Fruit fly (Drosophila melanogaster): Measurements from ENCODE around the gene CG14106.

DNA sequence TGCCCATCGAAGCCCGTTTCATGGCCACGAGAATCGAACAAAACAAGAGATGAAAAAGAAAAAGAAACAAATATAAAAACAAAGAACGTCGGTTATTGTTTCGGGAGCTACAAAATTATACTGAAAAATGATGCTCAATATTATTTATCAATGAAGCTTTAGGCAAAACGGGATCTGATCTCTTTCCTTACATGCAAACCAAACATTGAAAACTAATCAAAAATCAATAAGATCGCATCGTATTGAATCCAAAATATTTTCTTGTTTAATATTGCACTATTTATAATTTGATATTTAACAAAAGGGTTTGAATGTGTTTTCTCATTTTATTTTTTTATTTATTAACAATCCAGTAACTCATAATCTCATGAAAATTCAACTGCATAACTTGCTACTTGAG, at the start of gene CG14106:
- TF ChIP-seq Rel (GFP tag; optimal IDR thresholded peaks at IDR 0.05), result no peak
- no peak for TF ChIP-seq Rel (tag; optimal IDR thresholded peaks at IDR 0.05)
- TF ChIP-seq psq (GFP tag; optimal IDR thresholded peaks at IDR 0.05), result no peak
- TF ChIP-seq Vsx2 (GFP tag; optimal IDR thresholded peaks at IDR 0.05; ENCODE audit: partially characterized antibody), result no peak
